Fruit fly (Drosophila melanogaster): ENCODE measurements around the gene Gr93b.
A peak's percentile ranks its signal among the peaks of the same experiment; 100 is the strongest.

Gr93b gene

dm6 chr3R:21836614-21837013, 7.0 kb downstream of the Gr93b start:
- TF ChIP-seq D1 (tag; optimal IDR thresholded peaks at IDR 0.05): no peak
- TF ChIP-seq Pif1A (GFP tag; optimal IDR thresholded peaks at IDR 0.05): no peak
- no peak for TF ChIP-seq CG9948 (tag; optimal IDR thresholded peaks at IDR 0.05)
- TF ChIP-seq EcR (GFP tag; optimal IDR thresholded peaks at IDR 0.05): no peak
- TF ChIP-seq Snoo (tag; optimal IDR thresholded peaks at IDR 0.05): no peak
- no peak for TF ChIP-seq CG8159 (tag; optimal IDR thresholded peaks at IDR 0.05)
- no peak for TF ChIP-seq gl (tag; optimal IDR thresholded peaks at IDR 0.05)
- TF ChIP-seq CG12605 (GFP tag; IDR thresholded peaks at IDR 0.05): no peak

dm6 chr3R:21836201-21836504, 7.4 kb downstream of the Gr93b start:
- TF ChIP-seq CG8301 (tag; optimal IDR thresholded peaks at IDR 0.05) (peak; percentile 8), Ets98B (GFP tag; IDR thresholded peaks at IDR 0.05) (peak; percentile 63), fd96Ca (GFP tag; IDR thresholded peaks at IDR 0.05) (peak; percentile 38; the same call in 2 of the 3 replicates), D1 (tag; optimal IDR thresholded peaks at IDR 0.05) (no peak), CG10348 (GFP tag; IDR thresholded peaks at IDR 0.05) (no peak), CG13204 (GFP tag; optimal IDR thresholded peaks at IDR 0.05) (no peak), CG17806 (tag; optimal IDR thresholded peaks at IDR 0.05) (no peak)

- TF ChIP-seq CG12605 (GFP tag; IDR thresholded peaks at IDR 0.05) (no peak), CG4496 (GFP tag; IDR thresholded peaks at IDR 0.05) (peak; percentile 50; the same call in 1 of the 3 replicates)
Measured at dm6 chr3R:21835388-21836200, 8.0 kb downstream of the Gr93b start.

- TF ChIP-seq CG17806 (tag; optimal IDR thresholded peaks at IDR 0.05): no peak
- no peak for TF ChIP-seq fd96Ca (GFP tag; IDR thresholded peaks at IDR 0.05)
- TF ChIP-seq CG12605 (GFP tag; IDR thresholded peaks at IDR 0.05): no peak
- TF ChIP-seq CG15710 (tag; optimal IDR thresholded peaks at IDR 0.05): no peak
- TF ChIP-seq CG32121 (GFP tag; IDR thresholded peaks at IDR 0.05): no peak
- TF ChIP-seq CG34367 (tag; optimal IDR thresholded peaks at IDR 0.05): peak; percentile 9
- TF ChIP-seq Pif1B (GFP tag; optimal IDR thresholded peaks at IDR 0.05): peak; percentile 28
- no peak for TF ChIP-seq D1 (tag; optimal IDR thresholded peaks at IDR 0.05)
Measured at dm6 chr3R:21834234-21835070, 9.1 kb downstream of the Gr93b start.

- TF ChIP-seq Snoo (tag; optimal IDR thresholded peaks at IDR 0.05) (no peak), EcR (GFP tag; optimal IDR thresholded peaks at IDR 0.05) (peak; percentile 5)
Measured at dm6 chr3R:21832203-21832602, 11.4 kb downstream of the Gr93b start, which contains the start of gene Gr93a. TSS of gene Gr93a (plus strand) at chr3R:21832503.

- no peak for TF ChIP-seq CG13204 (GFP tag; optimal IDR thresholded peaks at IDR 0.05)
- no peak for TF ChIP-seq Pif1B (GFP tag; optimal IDR thresholded peaks at IDR 0.05)
- no peak for TF ChIP-seq CG17806 (tag; optimal IDR thresholded peaks at IDR 0.05)
- TF ChIP-seq EcR (GFP tag; optimal IDR thresholded peaks at IDR 0.05): peak; percentile 67
Measured at dm6 chr3R:21831040-21831439, 12.5 kb downstream of the Gr93b start.

dm6 chr3R:21830303-21830707, 13.3 kb downstream of the Gr93b start:
- TF ChIP-seq fd96Ca (GFP tag; IDR thresholded peaks at IDR 0.05) (no peak), Snoo (tag; optimal IDR thresholded peaks at IDR 0.05) (no peak), Pif1B (GFP tag; optimal IDR thresholded peaks at IDR 0.05) (no peak), Ets98B (GFP tag; IDR thresholded peaks at IDR 0.05) (no peak), gl (tag; optimal IDR thresholded peaks at IDR 0.05) (no peak), CG9948 (tag; optimal IDR thresholded peaks at IDR 0.05) (peak; percentile 83), D1 (tag; optimal IDR thresholded peaks at IDR 0.05) (peak; percentile 50), CG4496 (GFP tag; IDR thresholded peaks at IDR 0.05) (peak; percentile 39; the same call in 1 of the 3 replicates), CG15710 (tag; optimal IDR thresholded peaks at IDR 0.05) (peak; percentile 78), CG10348 (GFP tag; IDR thresholded peaks at IDR 0.05) (no peak), CG8301 (tag; optimal IDR thresholded peaks at IDR 0.05) (peak; percentile 78), CG8159 (tag; optimal IDR thresholded peaks at IDR 0.05) (peak; percentile 84), CG34367 (tag; optimal IDR thresholded peaks at IDR 0.05) (peak; percentile 59), CG13204 (GFP tag; optimal IDR thresholded peaks at IDR 0.05) (no peak), CG17806 (tag; optimal IDR thresholded peaks at IDR 0.05) (peak; percentile 71), Pif1A (GFP tag; optimal IDR thresholded peaks at IDR 0.05) (no peak), CG32121 (GFP tag; IDR thresholded peaks at IDR 0.05) (no peak), CG14655 (GFP tag; optimal IDR thresholded peaks at IDR 0.05) (peak; percentile 92), CG12605 (GFP tag; IDR thresholded peaks at IDR 0.05) (no peak)

Data from whole organism, pupa.